Worm (Caenorhabditis elegans) whole organism, young adult: ENCODE data around the gene met-2.
A peak's percentile ranks its signal among the peaks of the same experiment; 100 is the strongest.

Experiments
- B0261.1 ChIP-seq: sonication (generic microtip); optimal IDR thresholded peaks from 2 replicates; lab custom pipeline; 2016; ENCODE audit warnings: mild to moderate bottlenecking, missing genetic modification characterization, moderate library complexity, missing compliant biosample characterization
- F10E7.11 ChIP-seq: sonication (generic microtip); optimal IDR thresholded peaks from 2 replicates; lab custom pipeline; 2017; ENCODE audit warnings: mild to moderate bottlenecking, missing genetic modification characterization, moderate library complexity, missing compliant biosample characterization
- F23B12.7 ChIP-seq: sonication (generic microtip); optimal IDR thresholded peaks from 2 replicates; lab custom pipeline; 2017; ENCODE audit warnings: missing genetic modification characterization, mild to moderate bottlenecking, missing compliant biosample characterization, antibody characterized with exemption, moderate library complexity; ENCODE audit not compliant: insufficient read depth
- F37B4.10 ChIP-seq: fragments of 200-800 bp; sonication (Bioruptor generic); IDR thresholded peaks from 2 replicates; pipeline ENCODE4 v1.3.6; 2022; ENCODE audit warnings: missing genetic modification characterization, missing compliant biosample characterization
- K12H6.12 ChIP-seq: fragments of 200-800 bp; sonication (Bioruptor generic); optimal IDR thresholded peaks from 2 replicates; lab custom pipeline; 2018; ENCODE audit warnings: mild to moderate bottlenecking, missing genetic modification characterization, missing compliant biosample characterization
- Y53F4B.3 ChIP-seq: fragments of 200-800 bp; sonication (Bioruptor generic); IDR thresholded peaks from 2 replicates; pipeline ENCODE4 v1.3.6; 2022; ENCODE audit warnings: missing genetic modification reagents, missing genetic modification characterization, missing compliant biosample characterization
- Y67H2A.10 ChIP-seq: fragments of 200-800 bp; sonication (Bioruptor generic); conservative IDR thresholded peaks from 2 replicates; pipeline ENCODE4 v1.3.6; 2022; ENCODE audit warnings: missing genetic modification reagents, missing genetic modification characterization, missing compliant biosample characterization
- ama-1 ChIP-seq, 3 experiments: fragments of 150-350 bp in 1 of 3; sonication (generic microtip) in 2 of 3; optimal IDR thresholded peaks; 2 replicates each; lab custom pipeline; 2014 to 2018; ENCODE audit warnings: missing biosample characterization in 2 of 3, missing genetic modification characterization in 2 of 3, missing genetic modification reagents in 2 of 3
- atf-7 ChIP-seq: sonication (generic microtip); optimal IDR thresholded peaks from 2 replicates; lab custom pipeline; 2017; ENCODE audit warnings: mild to moderate bottlenecking, missing genetic modification characterization, missing compliant biosample characterization
- attf-3 ChIP-seq: fragments of 200-800 bp; sonication (Bioruptor generic); conservative IDR thresholded peaks from 2 replicates; pipeline ENCODE4 v1.3.6; 2022; ENCODE audit warnings: missing genetic modification reagents, missing genetic modification characterization, missing compliant biosample characterization
- attf-5 ChIP-seq: fragments of 200-800 bp; sonication (Bioruptor generic); optimal IDR thresholded peaks from 2 replicates; lab custom pipeline; 2018; ENCODE audit warnings: mild to moderate bottlenecking, missing genetic modification characterization, missing compliant biosample characterization
- attf-6 ChIP-seq: fragments of 200-800 bp; sonication (Bioruptor generic); IDR thresholded peaks from 2 replicates; pipeline ENCODE4 v1.3.6; 2022; ENCODE audit warnings: missing genetic modification reagents, missing genetic modification characterization, missing compliant biosample characterization
- bed-2 ChIP-seq: fragments of 200-800 bp; sonication (Bioruptor generic); IDR thresholded peaks from 2 replicates; pipeline ENCODE4 v1.3.6; 2022; ENCODE audit warnings: missing genetic modification reagents, missing genetic modification characterization, missing compliant biosample characterization
- ccch-3 ChIP-seq: fragments of 200-800 bp; sonication (Bioruptor generic); optimal IDR thresholded peaks from 2 replicates; lab custom pipeline; 2018; ENCODE audit warnings: mild to moderate bottlenecking, missing genetic modification characterization, missing compliant biosample characterization
- ceh-27 ChIP-seq: fragments of 200-800 bp; sonication (Bioruptor generic); optimal IDR thresholded peaks from 2 replicates; lab custom pipeline; 2018; ENCODE audit warnings: mild to moderate bottlenecking, missing genetic modification characterization, moderate library complexity, missing compliant biosample characterization
- chd-7 ChIP-seq: sonication (generic microtip); optimal IDR thresholded peaks from 2 replicates; lab custom pipeline; 2016; ENCODE audit warnings: mild to moderate bottlenecking, missing genetic modification characterization, moderate library complexity, missing compliant biosample characterization
- dox-1 ChIP-seq: fragments of 200-800 bp; sonication (Bioruptor generic); IDR thresholded peaks from 2 replicates; pipeline ENCODE4 v1.3.6; 2022; ENCODE audit warnings: missing genetic modification reagents, missing genetic modification characterization, missing compliant biosample characterization
- dpff-1 ChIP-seq: sonication (generic microtip); optimal IDR thresholded peaks from 2 replicates; lab custom pipeline; 2017; ENCODE audit warnings: mild to moderate bottlenecking, missing genetic modification characterization, missing compliant biosample characterization
- ekl-4 ChIP-seq: fragments of 200-800 bp; sonication (Bioruptor generic); IDR thresholded peaks from 2 replicates; pipeline ENCODE4 v1.3.6; 2022; ENCODE audit warnings: missing genetic modification reagents, missing genetic modification characterization, missing compliant biosample characterization
- ets-4 ChIP-seq: fragments of 200-800 bp; sonication (Bioruptor generic); optimal IDR thresholded peaks from 2 replicates; lab custom pipeline; 2018; ENCODE audit warnings: mild to moderate bottlenecking, missing genetic modification characterization, missing compliant biosample characterization
- hlh-12 ChIP-seq: sonication (generic microtip); optimal IDR thresholded peaks from 2 replicates; lab custom pipeline; 2016; ENCODE audit warnings: missing genetic modification characterization, missing compliant biosample characterization
- hmg-20 ChIP-seq: fragments of 200-800 bp; sonication (Bioruptor generic); IDR thresholded peaks from 2 replicates; pipeline ENCODE4 v1.3.6; 2022; ENCODE audit warnings: missing genetic modification reagents, missing genetic modification characterization, missing compliant biosample characterization
- let-526 ChIP-seq: fragments of 200-800 bp; sonication (Bioruptor generic); IDR thresholded peaks from 2 replicates; pipeline ENCODE4 v1.3.6; 2022; ENCODE audit warnings: missing genetic modification reagents, missing genetic modification characterization, missing compliant biosample characterization
- lin-35 ChIP-seq, 3 experiments: fragments of 150-350 bp in 2 of 3; sonication (generic microtip) in 1 of 3; optimal IDR thresholded peaks; 2 replicates each; lab custom pipeline; 2014 to 2018; ENCODE audit warnings: missing biosample characterization in 3 of 3, missing genetic modification characterization in 3 of 3, missing genetic modification reagents in 3 of 3
- lin-40 ChIP-seq: sonication (generic microtip); optimal IDR thresholded peaks from 2 replicates; lab custom pipeline; 2016; ENCODE audit warnings: missing genetic modification characterization, mild to moderate bottlenecking, missing compliant biosample characterization, missing genotype, missing genetic modification reagents
- lin-54 ChIP-seq: fragments of 200-800 bp; sonication (Bioruptor generic); optimal IDR thresholded peaks from 2 replicates; lab custom pipeline; 2018; ENCODE audit warnings: mild to moderate bottlenecking, missing genetic modification characterization, missing compliant biosample characterization
- lsy-27 ChIP-seq: sonication (generic microtip); optimal IDR thresholded peaks from 2 replicates; lab custom pipeline; 2017; ENCODE audit warnings: missing genetic modification characterization, mild to moderate bottlenecking, missing compliant biosample characterization, antibody characterized with exemption, missing genotype, borderline replicate concordance; ENCODE audit not compliant: insufficient read depth
- madf-10 ChIP-seq: sonication (generic microtip); optimal IDR thresholded peaks from 2 replicates; lab custom pipeline; 2016; ENCODE audit warnings: mild to moderate bottlenecking, missing genetic modification characterization, missing compliant biosample characterization
- madf-6 ChIP-seq: fragments of 200-800 bp; sonication (Bioruptor generic); IDR thresholded peaks from 2 replicates; pipeline ENCODE4 v1.3.6; 2022; ENCODE audit warnings: missing genetic modification reagents, missing genetic modification characterization, missing compliant biosample characterization
- nfyb-1 ChIP-seq: fragments of 200-800 bp; sonication (Bioruptor generic); IDR thresholded peaks from 2 replicates; pipeline ENCODE4 v1.3.6; 2022; ENCODE audit warnings: missing genetic modification reagents, missing genetic modification characterization, missing compliant biosample characterization
- nhr-120 ChIP-seq: fragments of 200-800 bp; sonication (Bioruptor generic); IDR thresholded peaks from 2 replicates; pipeline ENCODE4 v1.3.6; 2022; ENCODE audit warnings: missing genetic modification characterization, missing compliant biosample characterization
- nhr-80 ChIP-seq: sonication (generic microtip); optimal IDR thresholded peaks from 2 replicates; lab custom pipeline; 2016; ENCODE audit warnings: missing genetic modification characterization, missing compliant biosample characterization
- pbrm-1 ChIP-seq: fragments of 200-800 bp; sonication (Bioruptor generic); IDR thresholded peaks from 2 replicates; pipeline ENCODE4 v1.3.6; 2022; ENCODE audit warnings: missing genetic modification reagents, missing genetic modification characterization, missing compliant biosample characterization
- rpc-1 ChIP-seq, 2 experiments: fragments of 150-350 bp in 1 of 2; sonication (generic microtip) in 1 of 2; optimal IDR thresholded peaks; 2 replicates each; lab custom pipeline; 2014 to 2018; ENCODE audit warnings: missing biosample characterization in 1 of 2, missing genetic modification characterization in 1 of 2, missing genetic modification reagents in 1 of 2, missing genotype in 1 of 2
- sea-2 ChIP-seq: fragments of 200-800 bp; sonication (Bioruptor generic); IDR thresholded peaks from 2 replicates; pipeline ENCODE4 v1.3.6; 2022; ENCODE audit warnings: missing genetic modification characterization, missing compliant biosample characterization
- snpc-3.4 ChIP-seq: sonication (generic microtip); optimal IDR thresholded peaks from 2 replicates; lab custom pipeline; 2017; ENCODE audit warnings: missing genetic modification characterization, mild to moderate bottlenecking, missing compliant biosample characterization, antibody characterized with exemption, moderate library complexity, missing genotype, missing genetic modification reagents
- snpc-4 ChIP-seq, 5 experiments: fragments of 150-350 bp in 1 of 5; sonication (generic microtip) in 4 of 5; optimal IDR thresholded peaks; 2 replicates each; lab custom pipeline; 2014 to 2018; ENCODE audit warnings: missing genetic modification characterization in 5 of 5, missing biosample characterization in 3 of 5, antibody characterized with exemption in 2 of 5, mild to moderate bottlenecking in 2 of 5, missing compliant biosample characterization in 2 of 5, missing genotype in 2 of 5, moderate library complexity in 2 of 5, missing genetic modification reagents in 1 of 5
- sptf-2 ChIP-seq: fragments of 200-800 bp; sonication (Bioruptor generic); optimal IDR thresholded peaks from 2 replicates; lab custom pipeline; 2018; ENCODE audit warnings: mild to moderate bottlenecking, missing genetic modification characterization, missing compliant biosample characterization
- tbp1 ChIP-seq: fragments of 200-800 bp; sonication (Bioruptor generic); optimal IDR thresholded peaks from 2 replicates; lab custom pipeline; 2018; ENCODE audit warnings: mild to moderate bottlenecking, missing genetic modification characterization, missing compliant biosample characterization
- unc-130 ChIP-seq: sonication (generic microtip); optimal IDR thresholded peaks from 2 replicates; lab custom pipeline; 2016; ENCODE audit warnings: missing genetic modification reagents, missing genetic modification characterization, missing compliant biosample characterization
- unc-62 ChIP-seq: fragments of 150-350 bp; optimal IDR thresholded peaks from 2 replicates; lab custom pipeline; 2014; ENCODE audit warnings: missing biosample characterization, missing genetic modification reagents, missing genetic modification characterization
- xnd-1 ChIP-seq: sonication (generic microtip); optimal IDR thresholded peaks from 2 replicates; lab custom pipeline; 2016; ENCODE audit warnings: missing genotype, missing genetic modification reagents, missing genetic modification characterization, missing compliant biosample characterization

met-2 gene

ce11 chrIII:8411976-8412375, 36.9 kb downstream of the met-2 start (continued):
- TF ChIP-seq ceh-27 (peak; percentile 35), snpc-4 (GFP tag; optimal IDR thresholded peaks at IDR 0.05; lab: Kevin White, UChicago) (no peak), snpc-4 (tag; optimal IDR thresholded peaks at IDR 0.05; lab: Kevin White, UChicago) (peak in 3 of 4 experiments; percentile 2 to 52 (median 18)), nfyb-1 (GFP tag; lab: Robert Waterston, UW) (0 out of 2 replicates have a peak, but pooled peaks have one; percentile 43), tbp1 (peak; percentile 37), madf-10 (tag; lab: Kevin White, UChicago) (peak; percentile 3), bed-2 (GFP tag; lab: Robert Waterston, UW) (no peak), madf-6 (GFP tag; lab: Robert Waterston, UW) (peak; percentile 32; the same call in 1 of the 2 replicates), dpff-1 (tag; lab: Kevin White, UChicago) (no peak), nhr-80 (tag; lab: Kevin White, UChicago) (peak; percentile 96), K12H6.12 (tag; lab: Kevin White, UChicago) (peak; percentile 67), atf-7 (no peak), attf-3 (GFP tag; lab: Robert Waterston, UW) (no peak), lin-35 (GFP tag; optimal IDR thresholded peaks at IDR 0.05; lab: Kevin White, UChicago) (peak in 1 of 3 experiments; percentile 48), lin-54 (GFP tag; lab: Kevin White, UChicago) (peak; percentile 35), F23B12.7 (tag; lab: Kevin White, UChicago) (peak; percentile 13), F37B4.10 (GFP tag; lab: Robert Waterston, UW) (no peak), B0261.1 (no peak), ekl-4 (GFP tag; lab: Robert Waterston, UW) (no peak), ccch-3 (no peak), lin-40 (tag; lab: Kevin White, UChicago) (peak; percentile 41), sea-2 (GFP tag; lab: Robert Waterston, UW) (no peak), attf-5 (GFP tag; lab: Kevin White, UChicago) (peak; percentile 88), hmg-20 (GFP tag; lab: Robert Waterston, UW) (no peak), dox-1 (GFP tag; lab: Robert Waterston, UW) (peak; percentile 80; the same call in 1 of the 2 replicates)

ce11 chrIII:8413501-8413900, 38.4 kb downstream of the met-2 start:
- no peak for TF ChIP-seq ccch-3

ce11 chrIII:8416871-8417191, 41.7 kb downstream of the met-2 start:
- no peak for TF ChIP-seq dpff-1 (tag; lab: Kevin White, UChicago)

ce11 chrIII:8417192-8417967, 42.3 kb downstream of the met-2 start:
- no peak for TF ChIP-seq xnd-1 (tag; lab: Kevin White, UChicago)
- TF ChIP-seq attf-6 (GFP tag; lab: Robert Waterston, UW) = no peak
- peak; percentile 61; the same call in 1 of the 2 replicates for TF ChIP-seq let-526 (GFP tag; lab: Robert Waterston, UW)
- TF ChIP-seq pbrm-1 = peak; percentile 34; the same call in 1 of the 2 replicates
- no peak for TF ChIP-seq nhr-120 (GFP tag; lab: Robert Waterston, UW)
- TF ChIP-seq rpc-1 (optimal IDR thresholded peaks at IDR 0.05; lab: Kevin White, UChicago) = no peak
- no peak for TF ChIP-seq rpc-1 (tag; optimal IDR thresholded peaks at IDR 0.05; lab: Kevin White, UChicago)
- TF ChIP-seq Y67H2A.10 (GFP tag; lab: Robert Waterston, UW) = no peak
- no peak for TF ChIP-seq lsy-27 (tag; lab: Kevin White, UChicago)
- peak; percentile 64 for TF ChIP-seq ets-4 (GFP tag; lab: Kevin White, UChicago)
- peak; percentile 83 for TF ChIP-seq dox-1 (GFP tag; lab: Robert Waterston, UW)
- no peak for TF ChIP-seq hlh-12
- TF ChIP-seq ama-1 (optimal IDR thresholded peaks at IDR 0.05; lab: Kevin White, UChicago) = no peak
- TF ChIP-seq ama-1 (GFP tag; optimal IDR thresholded peaks at IDR 0.05; lab: Kevin White, UChicago) = no peak
- TF ChIP-seq sptf-2 = no peak
- no peak for TF ChIP-seq Y53F4B.3 (GFP tag; lab: Robert Waterston, UW)
- peak; percentile 32 for TF ChIP-seq unc-62
- TF ChIP-seq unc-130 (GFP tag; lab: Kevin White, UChicago) = no peak
- TF ChIP-seq chd-7 = peak; percentile 87
- no peak for TF ChIP-seq snpc-3.4 (tag; lab: Kevin White, UChicago)
- TF ChIP-seq F10E7.11 (tag; lab: Kevin White, UChicago) = peak; percentile 45
